Worm (Caenorhabditis elegans): ENCODE data around the gene pap-3.
A peak's percentile ranks its signal among the peaks of the same experiment; 100 is the strongest.

pap-3 gene

ce11 chrII:11838353-11838752, 22.0 kb upstream of the pap-3 start (continued):
- TF ChIP-seq unc-55 (GFP tag; optimal IDR thresholded peaks at IDR 0.05) (no peak), ceh-18 (tag; optimal IDR thresholded peaks at IDR 0.05) (no peak), dve-1 (tag; optimal IDR thresholded peaks at IDR 0.05) (no peak)

- TF ChIP-seq ceh-31 (tag; optimal IDR thresholded peaks at IDR 0.05) (no peak), elt-2 (tag; optimal IDR thresholded peaks at IDR 0.05) (peak; percentile 45), fkh-10 (GFP tag; optimal IDR thresholded peaks at IDR 0.05) (no peak)
Observed at ce11 chrII:11836554-11837218, 20.3 kb upstream of the pap-3 start.

ce11 chrII:11835208-11835607, 18.8 kb upstream of the pap-3 start, which contains the start of gene T27D12.6:
T27D12.6 (plus strand) TSS chrII:11835508.
- TF ChIP-seq che-1 (tag; optimal IDR thresholded peaks at IDR 0.05) (no peak), pros-1 (tag; optimal IDR thresholded peaks at IDR 0.05) (no peak), fkh-10 (GFP tag; optimal IDR thresholded peaks at IDR 0.05) (no peak), pag-3 (tag; optimal IDR thresholded peaks at IDR 0.05; ENCODE audit: borderline replicate concordance) (no peak), ahr-1 (tag; optimal IDR thresholded peaks at IDR 0.05) (no peak), ceh-14 (tag; optimal IDR thresholded peaks at IDR 0.05) (no peak), C38D4.7 (GFP tag; optimal IDR thresholded peaks at IDR 0.05) (no peak), nfya-1 (tag; optimal IDR thresholded peaks at IDR 0.05) (no peak), ceh-34 (tag; optimal IDR thresholded peaks at IDR 0.05) (no peak), ceh-31 (tag; optimal IDR thresholded peaks at IDR 0.05) (no peak), C08G9.2 (tag; optimal IDR thresholded peaks at IDR 0.05) (no peak), fax-1 (tag; optimal IDR thresholded peaks at IDR 0.05) (no peak), tbx-2 (tag; optimal IDR thresholded peaks at IDR 0.05) (no peak), rnt-1 (tag; optimal IDR thresholded peaks at IDR 0.05) (no peak), hlh-8 (tag; optimal IDR thresholded peaks at IDR 0.05) (no peak), unc-42 (tag; optimal IDR thresholded peaks at IDR 0.05) (no peak), sdc-2 (tag; optimal IDR thresholded peaks at IDR 0.05) (no peak), elt-2 (tag; optimal IDR thresholded peaks at IDR 0.05) (no peak), hlh-30 (tag; optimal IDR thresholded peaks at IDR 0.05; ENCODE audit: insufficient read depth) (no peak), ref-2 (tag; optimal IDR thresholded peaks at IDR 0.05) (no peak)

ce11 chrII:11832475-11832874, 16.1 kb upstream of the pap-3 start, which contains the start of gene clec-144:
clec-144 (minus strand) TSS chrII:11832575.
- TF ChIP-seq npax-4 (tag; optimal IDR thresholded peaks at IDR 0.05) = no peak
- no peak for TF ChIP-seq unc-42 (tag; optimal IDR thresholded peaks at IDR 0.05)
- TF ChIP-seq fkh-10 (GFP tag; optimal IDR thresholded peaks at IDR 0.05) = no peak
- no peak for TF ChIP-seq che-1 (tag; optimal IDR thresholded peaks at IDR 0.05)

ce11 chrII:11830601-11831000, 14.2 kb upstream of the pap-3 start:
- no peak for TF ChIP-seq zip-5 (tag; optimal IDR thresholded peaks at IDR 0.05)
- TF ChIP-seq unc-55 (GFP tag; optimal IDR thresholded peaks at IDR 0.05) = peak; percentile 16

- TF ChIP-seq ceh-45 (GFP tag; IDR thresholded peaks at IDR 0.05) = no peak
- no peak for TF ChIP-seq dmd-4 (tag; optimal IDR thresholded peaks at IDR 0.05; ENCODE audit: borderline replicate concordance)
- no peak for TF ChIP-seq ceh-34 (tag; optimal IDR thresholded peaks at IDR 0.05)
- TF ChIP-seq pqm-1 (tag; optimal IDR thresholded peaks at IDR 0.05) = no peak
- no peak for TF ChIP-seq F13H6.1 (tag; optimal IDR thresholded peaks at IDR 0.05)
- no peak for TF ChIP-seq tbx-2 (tag; optimal IDR thresholded peaks at IDR 0.05)
- no peak for TF ChIP-seq T23F11.4 (GFP tag; optimal IDR thresholded peaks at IDR 0.05)
- TF ChIP-seq ttx-3 (tag; optimal IDR thresholded peaks at IDR 0.05) = no peak
- no peak for TF ChIP-seq nhr-11 (tag; optimal IDR thresholded peaks at IDR 0.05)
Observed at ce11 chrII:11829920-11830319, 13.5 kb upstream of the pap-3 start, which contains the start of gene pes-5. pes-5 (minus strand) TSS chrII:11830020.

Measured in whole organism, late embryonic.